Worm (Caenorhabditis elegans) whole organism, L1 larva: ENCODE measurements around the gene syd-2.

ENCODE experiments used
- ama-1 ChIP-seq: fragments of 150-350 bp; optimal IDR thresholded peaks from 2 replicates; lab custom pipeline; 2014
- ceh-63 ChIP-seq: fragments of 200-800 bp; sonication (Bioruptor generic); optimal IDR thresholded peaks from 2 replicates; lab custom pipeline; 2018; ENCODE audit warnings: mild to moderate bottlenecking, missing genetic modification characterization, missing compliant biosample characterization
- ces-1 ChIP-seq: fragments of 150-350 bp; optimal IDR thresholded peaks from 2 replicates; lab custom pipeline; 2014; ENCODE audit warnings: missing biosample characterization, missing genetic modification reagents, missing genetic modification characterization
- dsc-1 ChIP-seq: sonication (generic microtip); optimal IDR thresholded peaks from 2 replicates; lab custom pipeline; 2016; ENCODE audit warnings: mild to moderate bottlenecking, missing genetic modification characterization, missing compliant biosample characterization
- fos-1 ChIP-seq: fragments of 150-350 bp; optimal IDR thresholded peaks from 2 replicates; lab custom pipeline; 2014; ENCODE audit warnings: missing biosample characterization, missing genetic modification characterization
- lin-15B ChIP-seq: fragments of 150-350 bp; sonication (generic microtip); optimal IDR thresholded peaks from 3 replicates; lab custom pipeline; 2014; ENCODE audit warnings: missing biosample characterization, missing genetic modification characterization
- lsy-2 ChIP-seq, 2 experiments: fragments of 150-350 bp; optimal IDR thresholded peaks; 2 replicates each; lab custom pipeline; 2014; ENCODE audit warnings: missing biosample characterization in 2 of 2, missing genetic modification characterization in 2 of 2
- mep-1 ChIP-seq: fragments of 150-350 bp; optimal IDR thresholded peaks from 2 replicates; lab custom pipeline; 2014; ENCODE audit warnings: missing biosample characterization, missing genetic modification characterization
- nhr-76 ChIP-seq: sonication (generic microtip); optimal IDR thresholded peaks from 2 replicates; lab custom pipeline; 2017; ENCODE audit warnings: missing biosample characterization, missing genetic modification characterization
- xbp-1 ChIP-seq: sonication (generic microtip); optimal IDR thresholded peaks from 2 replicates; lab custom pipeline; 2016; ENCODE audit warnings: missing genetic modification characterization, missing compliant biosample characterization
- ztf-4 ChIP-seq: fragments of 150-350 bp; optimal IDR thresholded peaks from 2 replicates; lab custom pipeline; 2014; ENCODE audit warnings: missing biosample characterization, missing genetic modification characterization

DNA sequence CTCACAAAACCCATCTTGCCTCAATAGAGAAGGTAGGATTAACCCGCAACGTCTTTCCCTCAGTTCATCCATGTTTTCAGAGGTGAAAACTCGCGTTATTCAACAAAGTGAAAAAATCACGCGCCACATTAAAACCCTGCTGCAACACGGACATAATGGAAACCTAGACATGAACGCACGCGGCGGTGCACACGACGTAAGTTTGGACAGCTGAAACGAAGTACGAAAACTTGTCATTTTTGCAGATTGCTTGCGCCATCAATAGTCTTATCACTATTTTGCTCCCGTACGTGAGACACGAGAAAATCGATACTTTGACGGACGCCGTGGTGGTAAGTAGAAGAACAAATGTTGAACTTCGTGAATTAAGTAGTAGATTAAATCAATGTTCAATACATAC lies 27.6 kb downstream of the syd-2 start:
- TF ChIP-seq lsy-2 (tag; optimal IDR thresholded peaks at IDR 0.05; lab: Kevin White, UChicago) (no peak), fos-1 (tag; lab: Kevin White, UChicago) (no peak), mep-1 (tag; lab: Kevin White, UChicago) (no peak), ces-1 (no peak), ama-1 (lab: Kevin White, UChicago) (no peak), nhr-76 (tag; lab: Kevin White, UChicago) (no peak), ztf-4 (tag; lab: Kevin White, UChicago) (no peak), lin-15B (tag; lab: Kevin White, UChicago) (no peak), ceh-63 (GFP tag; lab: Kevin White, UChicago) (no peak), dsc-1 (no peak), xbp-1 (tag; lab: Kevin White, UChicago) (no peak)
